Worm (Caenorhabditis elegans): ENCODE measurements around the gene slc-17.9.

Gene slc-17.9

ce11 chrX:9774323-9774722 is 9.6 kb upstream of the slc-17.9 start, which contains the start of gene T09B9.4:
Gene T09B9.4, minus strand, starts transcription at chrX:9774352.
- TF ChIP-seq pes-1 (GFP tag; IDR thresholded peaks at IDR 0.05) (no peak), flt-1 (GFP tag; IDR thresholded peaks at IDR 0.05) (0 out of 2 replicates have a peak, but pooled peaks have one; percentile 19)

- TF ChIP-seq tra-4 (tag; optimal IDR thresholded peaks at IDR 0.05), result no peak
Measured at ce11 chrX:9763903-9764302, 819 bp downstream of the slc-17.9 start.

- TF ChIP-seq B0310.2 (tag; optimal IDR thresholded peaks at IDR 0.05), result no peak
- no peak for TF ChIP-seq hmg-4 (GFP tag; optimal IDR thresholded peaks at IDR 0.05)
- no peak for TF ChIP-seq tbx-37 (GFP tag; conservative IDR thresholded peaks at IDR 0.05)
- TF ChIP-seq tra-4 (tag; optimal IDR thresholded peaks at IDR 0.05), result no peak
- TF ChIP-seq ets-7 (tag; optimal IDR thresholded peaks at IDR 0.05), result no peak
- TF ChIP-seq scrt-1 (GFP tag; IDR thresholded peaks at IDR 0.05), result no peak
- no peak for TF ChIP-seq F13C5.2 (tag; optimal IDR thresholded peaks at IDR 0.05)
- no peak for TF ChIP-seq ceh-13 (GFP tag; optimal IDR thresholded peaks at IDR 0.05)
- no peak for TF ChIP-seq pes-1 (GFP tag; IDR thresholded peaks at IDR 0.05)
Measured at ce11 chrX:9761266-9761665, 3.5 kb downstream of the slc-17.9 start, which contains the start of gene T09B9.3. Gene T09B9.3, minus strand, starts transcription at chrX:9761366.

- TF ChIP-seq hmbx-1 (tag; optimal IDR thresholded peaks at IDR 0.05) (no peak), ceh-36 (tag; optimal IDR thresholded peaks at IDR 0.05) (no peak), hnd-1 (tag; optimal IDR thresholded peaks at IDR 0.05) (no peak), aly-1 (tag; optimal IDR thresholded peaks at IDR 0.05) (no peak), tra-4 (tag; optimal IDR thresholded peaks at IDR 0.05) (no peak), sea-1 (GFP tag; conservative IDR thresholded peaks at IDR 0.05) (no peak), pes-1 (GFP tag; IDR thresholded peaks at IDR 0.05) (no peak), ets-7 (tag; optimal IDR thresholded peaks at IDR 0.05) (no peak)
Measured at ce11 chrX:9756971-9757370, 7.8 kb downstream of the slc-17.9 start, which contains the start of gene T09B9.1. Gene T09B9.1, plus strand, starts transcription at chrX:9757271.

ce11 chrX:9754537-9754936 is 10.2 kb downstream of the slc-17.9 start:
- no peak for TF ChIP-seq B0310.2 (tag; optimal IDR thresholded peaks at IDR 0.05)
- TF ChIP-seq tbx-11 (GFP tag; IDR thresholded peaks at IDR 0.05), result no peak
- TF ChIP-seq sea-1 (GFP tag; conservative IDR thresholded peaks at IDR 0.05), result no peak
- no peak for TF ChIP-seq hmg-4 (GFP tag; optimal IDR thresholded peaks at IDR 0.05)
- no peak for TF ChIP-seq ceh-13 (GFP tag; optimal IDR thresholded peaks at IDR 0.05)
- TF ChIP-seq flt-1 (GFP tag; IDR thresholded peaks at IDR 0.05), result no peak
- no peak for TF ChIP-seq ceh-36 (tag; optimal IDR thresholded peaks at IDR 0.05)
- no peak for TF ChIP-seq tra-4 (tag; optimal IDR thresholded peaks at IDR 0.05)

ce11 chrX:9743513-9743914 is 21.2 kb downstream of the slc-17.9 start:
- TF ChIP-seq F13C5.2 (tag; optimal IDR thresholded peaks at IDR 0.05), result peak; percentile 97
- TF ChIP-seq tra-4 (tag; optimal IDR thresholded peaks at IDR 0.05), result peak; percentile 91
- TF ChIP-seq sea-1 (GFP tag; conservative IDR thresholded peaks at IDR 0.05), result peak; percentile 98
- TF ChIP-seq ceh-36 (tag; optimal IDR thresholded peaks at IDR 0.05), result peak; percentile 95
- peak; percentile 95 for TF ChIP-seq ceh-13 (GFP tag; optimal IDR thresholded peaks at IDR 0.05)
- TF ChIP-seq B0310.2 (tag; optimal IDR thresholded peaks at IDR 0.05), result peak; percentile 98
- peak; percentile 99 for TF ChIP-seq pes-1 (GFP tag; IDR thresholded peaks at IDR 0.05)
- TF ChIP-seq tbx-37 (GFP tag; conservative IDR thresholded peaks at IDR 0.05), result peak; percentile 99
- TF ChIP-seq flt-1 (GFP tag; IDR thresholded peaks at IDR 0.05), result peak; percentile 98
- TF ChIP-seq aly-1 (tag; optimal IDR thresholded peaks at IDR 0.05), result peak; percentile 98
- TF ChIP-seq hmbx-1 (tag; optimal IDR thresholded peaks at IDR 0.05), result peak; percentile 92
- TF ChIP-seq hnd-1 (tag; optimal IDR thresholded peaks at IDR 0.05), result peak; percentile 95
- peak; percentile 99 for TF ChIP-seq hmg-4 (GFP tag; optimal IDR thresholded peaks at IDR 0.05)
- peak; percentile 99 for TF ChIP-seq scrt-1 (GFP tag; IDR thresholded peaks at IDR 0.05)
- peak; percentile 93 for TF ChIP-seq ets-7 (tag; optimal IDR thresholded peaks at IDR 0.05)
- TF ChIP-seq tbx-11 (GFP tag; IDR thresholded peaks at IDR 0.05), result peak; percentile 99

- TF ChIP-seq flt-1 (GFP tag; IDR thresholded peaks at IDR 0.05) (no peak), hmbx-1 (tag; optimal IDR thresholded peaks at IDR 0.05) (no peak), ama-1 (optimal IDR thresholded peaks at IDR 0.05) (no peak), ets-7 (tag; optimal IDR thresholded peaks at IDR 0.05) (no peak), ceh-36 (tag; optimal IDR thresholded peaks at IDR 0.05) (no peak), pes-1 (GFP tag; IDR thresholded peaks at IDR 0.05) (no peak), ceh-13 (GFP tag; optimal IDR thresholded peaks at IDR 0.05) (no peak), tra-4 (tag; optimal IDR thresholded peaks at IDR 0.05) (no peak), hmg-4 (GFP tag; optimal IDR thresholded peaks at IDR 0.05) (no peak), tbx-11 (GFP tag; IDR thresholded peaks at IDR 0.05) (no peak), sea-1 (GFP tag; conservative IDR thresholded peaks at IDR 0.05) (no peak), B0310.2 (tag; optimal IDR thresholded peaks at IDR 0.05) (no peak), F13C5.2 (tag; optimal IDR thresholded peaks at IDR 0.05) (no peak)
Measured at ce11 chrX:9742058-9742457, 22.7 kb downstream of the slc-17.9 start.

- no peak for TF ChIP-seq tra-4 (tag; optimal IDR thresholded peaks at IDR 0.05)
- TF ChIP-seq hmg-4 (GFP tag; optimal IDR thresholded peaks at IDR 0.05), result peak; percentile 32
- TF ChIP-seq F13C5.2 (tag; optimal IDR thresholded peaks at IDR 0.05), result peak; percentile 49
- TF ChIP-seq tbx-37 (GFP tag; conservative IDR thresholded peaks at IDR 0.05), result no peak
Measured at ce11 chrX:9737730-9738129, 27.0 kb downstream of the slc-17.9 start, which contains the start of gene F15G9.5. Gene F15G9.5, minus strand, starts transcription at chrX:9737888.

ce11 chrX:9735479-9735878 is 29.2 kb downstream of the slc-17.9 start:
- no peak for TF ChIP-seq tbx-11 (GFP tag; IDR thresholded peaks at IDR 0.05)
- no peak for TF ChIP-seq ets-7 (tag; optimal IDR thresholded peaks at IDR 0.05)
- no peak for TF ChIP-seq sea-1 (GFP tag; conservative IDR thresholded peaks at IDR 0.05)
- TF ChIP-seq ceh-13 (GFP tag; optimal IDR thresholded peaks at IDR 0.05), result no peak
- TF ChIP-seq tbx-37 (GFP tag; conservative IDR thresholded peaks at IDR 0.05), result no peak
- no peak for TF ChIP-seq B0310.2 (tag; optimal IDR thresholded peaks at IDR 0.05)
- TF ChIP-seq hmbx-1 (tag; optimal IDR thresholded peaks at IDR 0.05), result no peak
- no peak for TF ChIP-seq scrt-1 (GFP tag; IDR thresholded peaks at IDR 0.05)
- no peak for TF ChIP-seq F13C5.2 (tag; optimal IDR thresholded peaks at IDR 0.05)
- TF ChIP-seq pes-1 (GFP tag; IDR thresholded peaks at IDR 0.05), result no peak
- TF ChIP-seq hnd-1 (tag; optimal IDR thresholded peaks at IDR 0.05), result no peak
- no peak for TF ChIP-seq ceh-36 (tag; optimal IDR thresholded peaks at IDR 0.05)
- no peak for TF ChIP-seq flt-1 (GFP tag; IDR thresholded peaks at IDR 0.05)
- TF ChIP-seq tra-4 (tag; optimal IDR thresholded peaks at IDR 0.05), result no peak
